Worm (Caenorhabditis elegans): Measurements from ENCODE around the gene fbxl-3.
A peak's percentile ranks its signal among the peaks of the same experiment; 100 is the strongest.

- TF ChIP-seq ztf-29 (GFP tag; IDR thresholded peaks at IDR 0.05): peak; percentile 87
- TF ChIP-seq flt-1 (GFP tag; IDR thresholded peaks at IDR 0.05): 0 out of 2 replicates have a peak, but pooled peaks have one; percentile 29
- TF ChIP-seq T22C8.4 (GFP tag; IDR thresholded peaks at IDR 0.05): no peak
- peak; percentile 64 for TF ChIP-seq med-1 (GFP tag; optimal IDR thresholded peaks at IDR 0.05; ENCODE audit: insufficient read depth)
- no peak; the same call in 1 of the 2 replicates for TF ChIP-seq klf-2 (GFP tag; conservative IDR thresholded peaks at IDR 0.05)
- TF ChIP-seq cog-1 (tag; optimal IDR thresholded peaks at IDR 0.05): peak; percentile 8
- peak; percentile 68; the same call in 1 of the 2 replicates for TF ChIP-seq ztf-23 (GFP tag; IDR thresholded peaks at IDR 0.05)
Observed at ce11 chrII:5399201-5399600, 499 bp upstream of the fbxl-3 start, which contains the start of gene mog-5.

Measured in whole organism, midembryonic.